Worm (Caenorhabditis elegans) whole organism, young adult: ENCODE measurements around the gene ptr-15.

ENCODE experiments used
- B0035.1 ChIP-seq: sonication (generic microtip); optimal IDR thresholded peaks from 2 replicates; lab custom pipeline; 2016; ENCODE audit warnings: missing genetic modification characterization, mild to moderate bottlenecking, missing compliant biosample characterization, missing genotype, missing genetic modification reagents
- F37B4.10 ChIP-seq: fragments of 200-800 bp; sonication (Bioruptor generic); IDR thresholded peaks from 2 replicates; pipeline ENCODE4 v1.3.6; 2022; ENCODE audit warnings: missing genetic modification characterization, missing compliant biosample characterization
- F52B5.7 ChIP-seq: sonication (generic microtip); optimal IDR thresholded peaks from 2 replicates; lab custom pipeline; 2016; ENCODE audit warnings: mild to moderate bottlenecking, missing genetic modification characterization, missing compliant biosample characterization
- Y53F4B.3 ChIP-seq: fragments of 200-800 bp; sonication (Bioruptor generic); IDR thresholded peaks from 2 replicates; pipeline ENCODE4 v1.3.6; 2022; ENCODE audit warnings: missing genetic modification reagents, missing genetic modification characterization, missing compliant biosample characterization
- Y79H2A.3 ChIP-seq: fragments of 200-800 bp; sonication (Bioruptor generic); conservative IDR thresholded peaks from 2 replicates; pipeline ENCODE4 v1.3.6; 2022; ENCODE audit warnings: missing genetic modification reagents, missing genetic modification characterization, missing compliant biosample characterization
- ZK185.1 ChIP-seq: sonication (generic microtip); optimal IDR thresholded peaks from 2 replicates; lab custom pipeline; 2016; ENCODE audit warnings: mild to moderate bottlenecking, missing genetic modification characterization, missing compliant biosample characterization; ENCODE audit not compliant: poor library complexity, severe bottlenecking
- ccch-3 ChIP-seq: fragments of 200-800 bp; sonication (Bioruptor generic); optimal IDR thresholded peaks from 2 replicates; lab custom pipeline; 2018; ENCODE audit warnings: mild to moderate bottlenecking, missing genetic modification characterization, missing compliant biosample characterization
- die-1 ChIP-seq: sonication (generic microtip); optimal IDR thresholded peaks from 2 replicates; lab custom pipeline; 2016; ENCODE audit warnings: missing genotype, mild to moderate bottlenecking, missing genetic modification characterization, missing compliant biosample characterization
- dox-1 ChIP-seq: fragments of 200-800 bp; sonication (Bioruptor generic); IDR thresholded peaks from 2 replicates; pipeline ENCODE4 v1.3.6; 2022; ENCODE audit warnings: missing genetic modification reagents, missing genetic modification characterization, missing compliant biosample characterization
- egrh-3 ChIP-seq: fragments of 200-800 bp; sonication (Bioruptor generic); IDR thresholded peaks from 2 replicates; pipeline ENCODE4 v1.3.6; 2022; ENCODE audit warnings: missing genetic modification reagents, missing genetic modification characterization, missing compliant biosample characterization
- hmg-20 ChIP-seq: fragments of 200-800 bp; sonication (Bioruptor generic); IDR thresholded peaks from 2 replicates; pipeline ENCODE4 v1.3.6; 2022; ENCODE audit warnings: missing genetic modification reagents, missing genetic modification characterization, missing compliant biosample characterization
- lag-1 ChIP-seq: fragments of 200-800 bp; sonication (Bioruptor generic); IDR thresholded peaks from 2 replicates; pipeline ENCODE4 v1.3.6; 2022; ENCODE audit warnings: missing genetic modification reagents, missing genetic modification characterization, missing compliant biosample characterization
- let-526 ChIP-seq: fragments of 200-800 bp; sonication (Bioruptor generic); IDR thresholded peaks from 2 replicates; pipeline ENCODE4 v1.3.6; 2022; ENCODE audit warnings: missing genetic modification reagents, missing genetic modification characterization, missing compliant biosample characterization
- let-607 ChIP-seq, 2 experiments: fragments of 200-800 bp in 1 of 2; sonication (Bioruptor generic) in 1 of 2; sonication (generic microtip) in 1 of 2; optimal IDR thresholded peaks; 2 replicates each; lab custom pipeline; 2016 to 2018; ENCODE audit warnings: mild to moderate bottlenecking in 2 of 2, missing compliant biosample characterization in 2 of 2, missing genetic modification characterization in 2 of 2, moderate library complexity in 2 of 2, missing genotype in 1 of 2
- lir-1 ChIP-seq: fragments of 200-800 bp; sonication (Bioruptor generic); conservative IDR thresholded peaks from 2 replicates; pipeline ENCODE4 v1.3.6; 2022; ENCODE audit warnings: missing genetic modification reagents, missing genetic modification characterization, missing compliant biosample characterization
- lsl-1 ChIP-seq: fragments of 200-800 bp; sonication (Bioruptor generic); optimal IDR thresholded peaks from 2 replicates; lab custom pipeline; 2018; ENCODE audit warnings: mild to moderate bottlenecking, missing genetic modification characterization, moderate library complexity, missing compliant biosample characterization
- madf-8 ChIP-seq: fragments of 200-800 bp; sonication (Bioruptor generic); conservative IDR thresholded peaks from 2 replicates; pipeline ENCODE4 v1.3.6; 2022; ENCODE audit warnings: missing genetic modification reagents, missing genetic modification characterization, missing compliant biosample characterization
- mcd-1 ChIP-seq: fragments of 200-800 bp; sonication (Bioruptor generic); IDR thresholded peaks from 2 replicates; pipeline ENCODE4 v1.3.6; 2022; ENCODE audit warnings: missing genetic modification reagents, missing genetic modification characterization, missing compliant biosample characterization
- mel-28 ChIP-seq: sonication (generic microtip); optimal IDR thresholded peaks from 2 replicates; lab custom pipeline; 2016; ENCODE audit warnings: borderline replicate concordance, mild to moderate bottlenecking, missing genetic modification characterization, missing compliant biosample characterization
- nhr-179 ChIP-seq: sonication (generic microtip); optimal IDR thresholded peaks from 2 replicates; lab custom pipeline; 2016; ENCODE audit warnings: mild to moderate bottlenecking, missing genetic modification characterization, missing compliant biosample characterization
- pbrm-1 ChIP-seq: fragments of 200-800 bp; sonication (Bioruptor generic); IDR thresholded peaks from 2 replicates; pipeline ENCODE4 v1.3.6; 2022; ENCODE audit warnings: missing genetic modification reagents, missing genetic modification characterization, missing compliant biosample characterization
- rcor-1 ChIP-seq: fragments of 200-800 bp; sonication (Bioruptor generic); IDR thresholded peaks from 2 replicates; pipeline ENCODE4 v1.3.6; 2022; ENCODE audit warnings: missing genetic modification reagents, missing genetic modification characterization, missing compliant biosample characterization
- snpc-3.4 ChIP-seq: sonication (generic microtip); optimal IDR thresholded peaks from 2 replicates; lab custom pipeline; 2017; ENCODE audit warnings: missing genetic modification characterization, mild to moderate bottlenecking, missing compliant biosample characterization, antibody characterized with exemption, moderate library complexity, missing genotype, missing genetic modification reagents
- somi-1 ChIP-seq: fragments of 200-800 bp; sonication (Bioruptor generic); optimal IDR thresholded peaks from 2 replicates; lab custom pipeline; 2018; ENCODE audit warnings: mild to moderate bottlenecking, missing genetic modification characterization, missing compliant biosample characterization
- sptf-2 ChIP-seq: fragments of 200-800 bp; sonication (Bioruptor generic); optimal IDR thresholded peaks from 2 replicates; lab custom pipeline; 2018; ENCODE audit warnings: mild to moderate bottlenecking, missing genetic modification characterization, missing compliant biosample characterization
- tbp1 ChIP-seq: fragments of 200-800 bp; sonication (Bioruptor generic); optimal IDR thresholded peaks from 2 replicates; lab custom pipeline; 2018; ENCODE audit warnings: mild to moderate bottlenecking, missing genetic modification characterization, missing compliant biosample characterization
- tbx-9 ChIP-seq: sonication (generic microtip); optimal IDR thresholded peaks from 2 replicates; lab custom pipeline; 2016; ENCODE audit warnings: borderline replicate concordance, missing genetic modification characterization, inconsistent platforms, missing compliant biosample characterization
- zim-3 ChIP-seq: sonication (generic microtip); optimal IDR thresholded peaks from 2 replicates; lab custom pipeline; 2017; ENCODE audit warnings: mild to moderate bottlenecking, missing genetic modification characterization, moderate library complexity, missing compliant biosample characterization
- ztf-6 ChIP-seq: fragments of 200-800 bp; sonication (Bioruptor generic); IDR thresholded peaks from 2 replicates; pipeline ENCODE4 v1.3.6; 2022; ENCODE audit warnings: missing genetic modification reagents, missing genetic modification characterization, missing compliant biosample characterization

Gene ptr-15

DNA sequence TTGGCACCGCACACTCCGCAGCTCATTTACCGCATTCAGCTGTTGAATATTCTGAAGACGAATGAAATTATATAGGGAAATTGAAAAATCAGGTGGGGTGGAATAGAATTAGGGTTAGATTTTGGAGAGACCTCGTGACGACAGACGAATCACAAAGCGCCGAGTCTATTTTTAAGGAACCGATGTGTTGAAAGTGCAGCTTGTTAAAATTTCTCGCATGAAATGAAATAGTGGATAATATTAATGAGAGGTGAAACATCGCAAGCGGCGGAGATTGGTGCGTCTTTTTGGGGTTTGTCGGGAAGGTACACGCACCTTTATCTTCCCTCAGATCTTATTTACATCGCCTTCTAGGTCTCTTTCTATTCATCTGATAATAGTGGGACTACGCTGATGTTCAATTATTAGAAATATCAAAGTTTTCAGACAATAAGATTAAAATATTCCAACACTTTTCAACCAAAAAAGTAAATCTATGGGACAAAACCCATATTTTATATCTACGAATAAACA is 19.9 kb upstream of the ptr-15 start, which contains the start of gene nhr-140 (continued):
- TF ChIP-seq ccch-3 (GFP tag; lab: Kevin White, UChicago), result no peak
- no peak for TF ChIP-seq lag-1 (GFP tag; lab: Robert Waterston, UW)
- TF ChIP-seq snpc-3.4 (tag; lab: Kevin White, UChicago), result no peak
- TF ChIP-seq pbrm-1, result no peak

DNA sequence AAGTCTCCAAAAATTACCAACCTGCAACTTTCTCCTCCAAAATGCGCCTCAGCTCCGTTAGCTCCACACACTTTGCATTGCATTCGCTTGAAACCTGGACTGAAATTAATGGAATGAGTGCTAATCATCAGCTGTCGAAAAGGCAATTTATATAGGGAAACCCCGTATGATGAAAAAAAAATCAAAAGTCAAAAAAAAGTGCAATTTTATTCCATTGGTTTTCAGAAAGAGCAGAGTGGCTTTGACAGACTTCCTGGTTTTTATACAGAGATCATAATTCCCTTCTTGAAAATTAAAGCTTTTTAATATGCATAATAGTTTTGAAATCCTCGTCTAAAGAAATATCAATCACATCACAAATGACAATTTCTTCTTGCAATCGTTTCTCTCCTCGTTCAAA is 17.9 kb upstream of the ptr-15 start, which contains the start of gene nhr-139:
TSS of gene nhr-139 (minus strand) at position 101 of the 400 bp plus-strand sequence.
- TF ChIP-seq egrh-3 (GFP tag; lab: Robert Waterston, UW), result no peak
- TF ChIP-seq let-607 (tag; optimal IDR thresholded peaks at IDR 0.05; lab: Kevin White, UChicago), result no peak

DNA sequence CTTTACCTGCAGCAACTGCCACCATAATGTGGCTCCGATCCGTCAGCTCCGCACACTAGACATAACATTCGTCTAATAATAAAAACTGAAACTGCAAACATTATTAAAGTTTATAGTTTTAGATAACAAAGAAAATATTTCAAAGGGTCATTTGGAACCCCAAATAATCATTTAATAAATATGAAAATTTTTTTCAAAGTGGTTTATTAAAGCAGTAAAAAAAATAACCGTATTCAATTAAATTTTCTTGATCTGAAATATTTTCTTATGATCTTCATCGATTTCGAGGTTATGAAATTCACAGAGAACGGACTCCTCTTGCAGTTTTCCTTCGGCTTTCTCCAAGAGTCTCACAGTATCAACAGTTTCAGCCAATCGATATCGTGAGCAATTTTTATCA is 16.1 kb upstream of the ptr-15 start, which contains the start of gene nhr-163:
TSS of gene nhr-163 (minus strand) at position 101 of the 400 bp plus-strand sequence.
- TF ChIP-seq mcd-1 (GFP tag; lab: Robert Waterston, UW) (no peak), ZK185.1 (tag; lab: Kevin White, UChicago) (no peak), madf-8 (no peak), B0035.1 (tag; lab: Kevin White, UChicago) (no peak), lsl-1 (GFP tag; lab: Kevin White, UChicago) (no peak), F37B4.10 (no peak), nhr-179 (tag; lab: Kevin White, UChicago) (no peak), Y53F4B.3 (GFP tag; lab: Robert Waterston, UW) (no peak), tbx-9 (tag; lab: Kevin White, UChicago) (no peak), zim-3 (no peak), dox-1 (GFP tag; lab: Robert Waterston, UW) (no peak), hmg-20 (GFP tag; lab: Robert Waterston, UW) (no peak), F52B5.7 (tag; lab: Kevin White, UChicago) (no peak), die-1 (tag; lab: Kevin White, UChicago) (no peak)

DNA sequence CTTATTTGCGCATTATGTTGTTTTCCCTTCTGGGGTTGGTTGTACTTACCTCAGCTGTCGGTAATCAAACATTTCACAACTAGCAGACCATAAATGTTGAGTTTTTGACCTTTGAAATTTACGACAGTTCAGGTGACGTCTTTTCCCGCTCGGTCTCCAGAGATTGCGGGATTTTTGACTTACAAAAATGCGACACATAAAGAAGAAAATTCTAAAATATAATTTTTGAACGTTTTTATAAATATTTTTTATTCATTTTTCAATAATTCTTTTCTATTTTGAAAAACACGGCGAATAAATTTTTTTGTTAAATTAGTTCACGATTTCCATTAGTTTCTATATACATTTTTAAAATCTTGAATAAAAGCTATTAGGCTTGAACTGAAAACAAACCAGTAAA is 13.0 kb upstream of the ptr-15 start, which contains the start of gene nhr-161:
TSS of gene nhr-161 (minus strand) at position 101 of the 400 bp plus-strand sequence.
- TF ChIP-seq sptf-2 (GFP tag; lab: Kevin White, UChicago), result no peak
- TF ChIP-seq snpc-3.4 (tag; lab: Kevin White, UChicago), result no peak
- TF ChIP-seq somi-1, result no peak
- no peak for TF ChIP-seq mel-28 (tag; lab: Kevin White, UChicago)
- no peak for TF ChIP-seq rcor-1
- no peak for TF ChIP-seq ZK185.1 (tag; lab: Kevin White, UChicago)
- no peak for TF ChIP-seq tbp1 (GFP tag; lab: Kevin White, UChicago)
- TF ChIP-seq lir-1, result no peak
- TF ChIP-seq let-526 (GFP tag; lab: Robert Waterston, UW), result no peak
- TF ChIP-seq let-607 (tag; optimal IDR thresholded peaks at IDR 0.05; lab: Kevin White, UChicago), result no peak
- no peak for TF ChIP-seq Y79H2A.3 (GFP tag; lab: Robert Waterston, UW)

DNA sequence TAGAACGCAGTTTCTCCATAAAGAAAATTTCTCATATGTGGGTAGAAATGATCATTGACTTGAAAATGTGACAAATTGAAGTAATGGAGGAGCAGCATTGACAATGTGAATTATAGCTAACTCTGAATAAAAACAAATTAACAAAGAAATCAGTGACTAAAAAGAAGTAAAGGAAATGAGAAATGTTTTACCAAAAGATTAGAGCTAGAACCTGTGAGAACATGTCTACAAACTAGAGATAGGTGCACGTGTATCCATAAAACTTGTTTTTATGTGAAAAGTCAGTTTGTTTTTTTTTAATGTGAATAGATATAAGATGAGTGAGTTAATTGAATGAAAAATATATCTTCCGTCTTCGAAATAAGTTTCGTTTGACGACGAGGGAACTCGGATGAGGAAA is 9.2 kb upstream of the ptr-15 start, which contains the start of gene sre-12:
TSS of gene sre-12 (minus strand) at position 101 of the 400 bp plus-strand sequence.
- TF ChIP-seq snpc-3.4 (tag; lab: Kevin White, UChicago) (no peak), ztf-6 (GFP tag; lab: Robert Waterston, UW) (no peak)
